Worm (Caenorhabditis elegans) whole organism, young adult: ENCODE data around the gene srh-212.

Experiments
- ama-1 ChIP-seq, 3 experiments: fragments of 150-350 bp in 1 of 3; sonication (generic microtip) in 2 of 3; optimal IDR thresholded peaks; 2 replicates each; lab custom pipeline; 2014 to 2018; ENCODE audit warnings: missing biosample characterization in 2 of 3, missing genetic modification characterization in 2 of 3, missing genetic modification reagents in 2 of 3
- aptf-2 ChIP-seq: fragments of 200-800 bp; sonication (Bioruptor generic); conservative IDR thresholded peaks from 2 replicates; pipeline ENCODE4 v1.3.6; 2022; ENCODE audit warnings: missing genetic modification reagents, missing genetic modification characterization, missing compliant biosample characterization
- ceh-100 ChIP-seq: fragments of 200-800 bp; sonication (Bioruptor generic); IDR thresholded peaks from 2 replicates; pipeline ENCODE4 v1.3.6; 2022; ENCODE audit warnings: missing genetic modification reagents, missing genetic modification characterization, missing compliant biosample characterization
- lin-54 ChIP-seq: fragments of 200-800 bp; sonication (Bioruptor generic); optimal IDR thresholded peaks from 2 replicates; lab custom pipeline; 2018; ENCODE audit warnings: mild to moderate bottlenecking, missing genetic modification characterization, missing compliant biosample characterization
- madf-6 ChIP-seq: fragments of 200-800 bp; sonication (Bioruptor generic); IDR thresholded peaks from 2 replicates; pipeline ENCODE4 v1.3.6; 2022; ENCODE audit warnings: missing genetic modification reagents, missing genetic modification characterization, missing compliant biosample characterization
- snpc-4 ChIP-seq, 5 experiments: fragments of 150-350 bp in 1 of 5; sonication (generic microtip) in 4 of 5; optimal IDR thresholded peaks; 2 replicates each; lab custom pipeline; 2014 to 2018; ENCODE audit warnings: missing genetic modification characterization in 5 of 5, missing biosample characterization in 3 of 5, antibody characterized with exemption in 2 of 5, mild to moderate bottlenecking in 2 of 5, missing compliant biosample characterization in 2 of 5, missing genotype in 2 of 5, moderate library complexity in 2 of 5, missing genetic modification reagents in 1 of 5
- sptf-2 ChIP-seq: fragments of 200-800 bp; sonication (Bioruptor generic); optimal IDR thresholded peaks from 2 replicates; lab custom pipeline; 2018; ENCODE audit warnings: mild to moderate bottlenecking, missing genetic modification characterization, missing compliant biosample characterization
- ztf-22 ChIP-seq: fragments of 200-800 bp; sonication (Bioruptor generic); optimal IDR thresholded peaks from 2 replicates; lab custom pipeline; 2018; ENCODE audit warnings: mild to moderate bottlenecking, missing genetic modification characterization, moderate library complexity, missing compliant biosample characterization

DNA sequence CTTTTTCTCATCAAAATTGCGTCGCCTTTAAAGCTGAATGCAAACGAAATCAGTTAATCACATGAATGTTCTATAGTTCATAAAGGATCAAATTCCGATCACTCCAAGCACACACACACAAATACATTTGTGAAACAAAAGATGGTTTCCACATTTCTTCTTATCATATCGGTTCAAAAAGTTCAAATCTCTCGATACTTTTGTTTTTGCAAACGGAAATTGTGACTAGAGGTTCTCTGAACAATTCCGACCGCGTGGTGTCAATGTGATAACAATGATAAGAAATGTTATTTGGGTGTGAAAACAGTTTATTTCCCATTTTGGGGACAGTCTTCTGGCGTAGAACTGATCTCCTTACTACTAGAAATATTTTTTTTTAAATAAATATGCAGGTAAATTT, 19.9 kb upstream of the srh-212 start:
- no peak for TF ChIP-seq sptf-2
- TF ChIP-seq ceh-100, result no peak
- no peak for TF ChIP-seq aptf-2
- no peak for TF ChIP-seq ztf-22
- no peak for TF ChIP-seq lin-54
- no peak for TF ChIP-seq ama-1 (optimal IDR thresholded peaks at IDR 0.05; lab: Kevin White, UChicago)
- TF ChIP-seq ama-1 (GFP tag; optimal IDR thresholded peaks at IDR 0.05; lab: Kevin White, UChicago), result no peak
- no peak for TF ChIP-seq snpc-4 (GFP tag; optimal IDR thresholded peaks at IDR 0.05; lab: Kevin White, UChicago)
- TF ChIP-seq snpc-4 (tag; optimal IDR thresholded peaks at IDR 0.05; lab: Kevin White, UChicago), result no peak
- TF ChIP-seq madf-6 (GFP tag; lab: Robert Waterston, UW), result no peak
